Worm (Caenorhabditis elegans) whole organism, dauer: ENCODE measurements around the gene ZC53.2.

ENCODE experiments used
- unc-62 ChIP-seq: sonication (generic microtip); optimal IDR thresholded peaks from 2 replicates; lab custom pipeline; 2017; ENCODE audit warnings: missing biosample characterization, missing genetic modification reagents, missing genetic modification characterization

Gene ZC53.2

DNA sequence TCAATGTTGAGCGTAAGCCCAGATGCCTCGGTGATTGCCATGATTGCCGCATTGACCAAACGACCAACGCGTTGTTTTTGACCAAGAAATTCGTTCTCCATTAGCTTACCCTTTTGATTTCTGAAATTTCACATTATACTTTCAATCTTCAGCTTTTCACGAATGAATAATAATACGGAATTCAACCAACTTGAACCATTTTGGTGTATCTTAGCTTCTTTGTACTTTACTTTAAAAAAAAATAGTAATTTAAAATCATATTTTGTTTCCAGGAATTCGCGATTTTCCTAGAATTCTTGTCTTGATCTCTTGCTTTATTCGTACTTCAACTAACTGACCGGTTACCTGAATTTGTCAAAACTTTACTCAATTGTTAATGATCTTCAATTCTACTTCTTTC lies at the start of gene ZC53.2:
Gene ZC53.2, minus strand, starts transcription at position 101 of the 400 bp plus-strand sequence.
- no peak for TF ChIP-seq unc-62

ce11 chrX:1972766-1973165 lies 48.7 kb upstream of the ZC53.2 start:
- no peak for TF ChIP-seq unc-62

- TF ChIP-seq unc-62, result no peak
These were observed 47.6 kb upstream of the ZC53.2 start for ce11 chrX:1971647-1972046.

DNA sequence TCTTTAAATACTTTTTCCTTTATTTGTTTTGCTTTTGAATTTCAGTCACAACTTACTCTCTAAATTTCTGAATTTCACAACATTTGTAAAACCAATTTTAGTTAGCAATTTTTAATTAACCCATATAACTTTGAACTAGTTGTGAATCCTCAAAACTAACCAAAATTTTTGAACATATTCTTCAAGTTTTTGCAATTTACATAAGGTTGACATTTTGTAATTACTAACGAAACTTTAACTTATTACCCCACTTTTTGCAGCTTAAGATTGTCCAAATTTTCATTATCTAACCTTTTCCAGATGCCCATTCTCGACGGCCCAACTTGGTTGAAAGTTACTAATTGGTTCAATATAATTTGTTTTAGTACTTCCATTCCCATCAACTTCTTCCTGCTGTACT lies 45.5 kb upstream of the ZC53.2 start, which contains the start of gene str-79:
Gene str-79, plus strand, starts transcription at position 301 of the 400 bp plus-strand sequence.
- no peak for TF ChIP-seq unc-62

DNA sequence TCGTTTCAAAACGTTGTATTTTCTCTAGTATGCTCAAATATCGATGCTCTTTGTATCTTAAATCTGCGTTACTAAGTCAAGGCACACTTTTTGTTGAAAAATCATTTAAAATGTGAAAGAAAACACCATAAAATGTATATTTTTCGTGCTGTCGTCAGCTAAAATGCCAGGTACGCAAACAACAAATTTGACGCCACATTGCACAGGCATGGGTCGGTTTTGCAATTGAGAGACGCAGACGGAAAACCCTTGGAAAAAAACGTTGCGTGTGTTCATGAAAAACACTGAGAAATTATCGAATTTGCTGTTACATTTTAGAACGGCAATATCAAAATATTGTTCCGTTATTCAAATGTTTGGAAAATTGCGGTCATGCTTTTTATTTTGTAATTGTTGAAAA lies 40.8 kb upstream of the ZC53.2 start:
- no peak for TF ChIP-seq unc-62

ce11 chrX:1964411-1964810 lies 40.4 kb upstream of the ZC53.2 start:
- TF ChIP-seq unc-62, result no peak

- no peak for TF ChIP-seq unc-62
These were observed 38.2 kb upstream of the ZC53.2 start, which contains the start of gene F52D2.7 for ce11 chrX:1962273-1962672. F52D2.7 (plus strand) TSS chrX:1962573.

- TF ChIP-seq unc-62, result no peak
These were observed 37.1 kb upstream of the ZC53.2 start for ce11 chrX:1960895-1961715.

DNA sequence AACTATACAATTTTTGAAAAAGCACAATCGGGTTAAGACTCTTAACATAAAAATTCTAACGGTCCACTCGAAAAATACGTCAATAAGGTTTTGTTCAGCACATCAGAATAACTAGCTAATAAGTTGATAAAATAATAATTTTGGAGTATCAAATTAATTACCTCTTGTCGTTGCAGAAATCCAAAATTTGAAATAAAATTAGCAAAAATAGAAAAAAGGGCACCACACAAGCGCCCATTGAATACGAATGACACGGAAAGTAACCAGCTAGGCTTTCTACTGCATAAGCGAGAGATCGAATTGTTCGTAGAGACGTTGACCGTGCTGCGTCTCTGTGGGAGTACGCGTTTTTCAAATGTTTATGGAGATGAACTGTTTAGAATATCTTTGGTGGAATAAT lies 35.0 kb upstream of the ZC53.2 start:
- no peak for TF ChIP-seq unc-62

ce11 chrX:1939887-1940286 lies 15.8 kb upstream of the ZC53.2 start, which contains the start of gene Y59E1A.4:
Y59E1A.4 (minus strand) TSS chrX:1939987.
- no peak for TF ChIP-seq unc-62

DNA sequence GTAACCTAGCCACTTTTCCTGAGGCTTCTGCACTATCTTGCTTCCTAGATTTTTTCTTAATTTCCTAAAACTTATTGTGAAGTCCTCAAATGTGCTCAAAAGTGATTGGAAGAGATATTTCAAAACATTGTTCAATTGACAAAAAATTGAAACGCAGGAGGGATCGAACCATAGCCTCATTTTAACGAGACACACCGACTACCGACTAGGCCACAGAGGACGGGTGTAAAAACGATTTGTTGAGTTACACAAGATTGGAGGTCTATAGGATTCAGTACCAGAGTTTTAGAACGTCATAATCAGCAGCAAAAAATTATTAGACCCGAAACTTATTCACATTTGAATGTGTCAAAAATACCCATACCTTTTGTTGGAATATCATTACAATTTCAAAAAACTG lies 15.2 kb upstream of the ZC53.2 start:
- no peak for TF ChIP-seq unc-62

ce11 chrX:1935438-1935837 lies 11.4 kb upstream of the ZC53.2 start:
- TF ChIP-seq unc-62, result no peak

DNA sequence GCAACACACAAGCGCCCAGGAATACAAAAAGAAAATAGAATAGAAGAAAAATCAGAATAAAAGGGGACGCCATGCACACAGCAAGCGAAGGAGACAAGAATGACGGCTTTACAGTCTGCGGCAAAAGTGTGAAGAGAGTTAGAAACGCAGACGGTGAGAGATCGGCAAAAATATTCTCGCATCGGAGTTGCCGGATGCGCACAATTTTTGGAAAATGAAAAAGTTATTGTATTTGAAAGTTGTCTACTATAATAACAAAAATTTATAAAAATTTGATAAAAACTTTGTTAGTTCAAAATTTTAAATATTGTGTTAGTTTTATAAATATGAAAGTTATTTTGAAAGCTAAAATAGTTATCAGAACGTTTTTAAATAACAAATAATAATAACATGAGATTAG lies 1.7 kb downstream of the ZC53.2 start, which contains the start of gene ZC53.22:
Gene ZC53.22, minus strand, starts transcription at position 101 of the 400 bp plus-strand sequence.
- TF ChIP-seq unc-62, result no peak

ce11 chrX:1917169-1917568 lies 6.9 kb downstream of the ZC53.2 start, which contains the start of gene dot-1.5:
dot-1.5 (plus strand) TSS chrX:1917469.
- no peak for TF ChIP-seq unc-62

ce11 chrX:1915022-1915421 lies 9.0 kb downstream of the ZC53.2 start, which contains the start of gene rgs-9:
rgs-9 (plus strand) TSS chrX:1915258.
- no peak for TF ChIP-seq unc-62

DNA sequence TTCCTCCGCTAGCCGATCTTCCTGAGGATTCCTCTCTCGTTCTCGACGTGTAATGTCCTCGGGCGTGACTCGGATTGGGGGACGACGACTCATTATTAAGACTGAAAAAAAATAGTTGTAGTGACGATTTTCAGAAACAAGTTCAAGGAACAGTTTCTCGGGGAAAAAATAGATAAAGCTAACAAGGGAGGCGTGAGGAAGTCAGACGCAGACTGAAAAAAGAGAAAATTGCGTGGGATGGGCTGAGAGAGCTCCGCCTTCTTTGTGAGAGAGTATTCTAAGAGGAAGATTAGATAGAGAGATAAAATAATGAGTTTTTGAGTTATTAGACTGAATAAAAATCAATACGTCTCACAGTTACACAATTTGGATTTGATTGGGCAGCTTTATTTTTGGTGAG lies 10.8 kb downstream of the ZC53.2 start, which contains the start of gene ZC53.1:
Gene ZC53.1, minus strand, starts transcription at position 101 of the 400 bp plus-strand sequence.
- TF ChIP-seq unc-62, result no peak

DNA sequence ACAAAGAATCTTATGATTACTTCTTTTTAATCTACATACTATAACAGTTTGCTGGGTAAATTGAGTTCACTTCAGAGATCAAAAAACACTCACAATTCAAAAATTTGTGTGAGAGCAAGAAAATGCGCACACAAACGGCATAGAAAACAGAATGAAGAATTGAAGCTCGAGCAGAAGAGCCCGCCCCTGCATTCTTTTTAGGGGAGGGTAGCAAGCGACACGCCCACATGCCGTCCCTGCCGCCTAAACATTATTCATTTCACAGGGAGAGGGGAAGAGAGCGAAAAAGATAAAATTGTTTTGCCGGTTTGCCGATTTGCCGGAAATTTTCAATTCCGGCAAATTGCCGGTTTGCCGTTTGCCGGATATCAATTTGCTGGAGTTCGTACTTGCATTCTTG lies 14.7 kb downstream of the ZC53.2 start:
- no peak for TF ChIP-seq unc-62

- no peak for TF ChIP-seq unc-62
These were observed 17.0 kb downstream of the ZC53.2 start for ce11 chrX:1907009-1907408.
